Worm (Caenorhabditis elegans) whole organism, mixed stage, embryonic: Measurements from ENCODE around the gene T04F8.2.

Experiments used
- bed-3 ChIP-seq: fragments of 200-800 bp; sonication (Bioruptor generic); optimal IDR thresholded peaks from 3 replicates; lab custom pipeline; 2018; ENCODE audit warnings: mild to moderate bottlenecking, missing genetic modification characterization, moderate library complexity, missing compliant biosample characterization
- ceh-39 ChIP-seq: fragments of 150-350 bp; optimal IDR thresholded peaks from 2 replicates; lab custom pipeline; 2014; ENCODE audit warnings: missing biosample characterization, missing genetic modification characterization
- ceh-43 ChIP-seq: fragments of 200-800 bp; sonication (Bioruptor generic); optimal IDR thresholded peaks from 2 replicates; lab custom pipeline; 2018; ENCODE audit warnings: mild to moderate bottlenecking, missing genetic modification characterization, moderate library complexity, missing compliant biosample characterization
- ceh-83 ChIP-seq: fragments of 200-800 bp; sonication (Bioruptor generic); optimal IDR thresholded peaks from 2 replicates; lab custom pipeline; 2018; ENCODE audit warnings: mild to moderate bottlenecking, missing genetic modification characterization, missing compliant biosample characterization
- drap-1 ChIP-seq: fragments of 200-800 bp; sonication (Bioruptor generic); optimal IDR thresholded peaks from 3 replicates; lab custom pipeline; 2018; ENCODE audit warnings: mild to moderate bottlenecking, missing genetic modification characterization, missing compliant biosample characterization
- elt-1 ChIP-seq: sonication (generic microtip); optimal IDR thresholded peaks from 2 replicates; lab custom pipeline; 2017; ENCODE audit warnings: missing genetic modification characterization, mild to moderate bottlenecking, missing compliant biosample characterization, antibody characterized with exemption, moderate library complexity, borderline replicate concordance; ENCODE audit not compliant: insufficient read depth
- lin-13 ChIP-seq: fragments of 150-350 bp; optimal IDR thresholded peaks from 2 replicates; lab custom pipeline; 2014; ENCODE audit warnings: missing biosample characterization, missing genetic modification characterization
- mab-5 ChIP-seq: fragments of 150-350 bp; optimal IDR thresholded peaks from 2 replicates; lab custom pipeline; 2014; ENCODE audit warnings: missing biosample characterization, missing genetic modification characterization
- mep-1 ChIP-seq: fragments of 150-350 bp; optimal IDR thresholded peaks from 2 replicates; lab custom pipeline; 2017; ENCODE audit warnings: missing biosample characterization, missing genetic modification reagents, missing genetic modification characterization, inconsistent platforms
- nhr-237 ChIP-seq: fragments of 150-350 bp; optimal IDR thresholded peaks from 2 replicates; lab custom pipeline; 2014; ENCODE audit warnings: missing biosample characterization, missing genetic modification characterization
- snpc-4 ChIP-seq: fragments of 150-350 bp; optimal IDR thresholded peaks from 2 replicates; lab custom pipeline; 2014; ENCODE audit warnings: missing biosample characterization, missing genetic modification characterization
- tbx-8 ChIP-seq: fragments of 200-800 bp; sonication (Bioruptor generic); optimal IDR thresholded peaks from 2 replicates; lab custom pipeline; 2018; ENCODE audit warnings: mild to moderate bottlenecking, missing genetic modification characterization, moderate library complexity, missing compliant biosample characterization

DNA sequence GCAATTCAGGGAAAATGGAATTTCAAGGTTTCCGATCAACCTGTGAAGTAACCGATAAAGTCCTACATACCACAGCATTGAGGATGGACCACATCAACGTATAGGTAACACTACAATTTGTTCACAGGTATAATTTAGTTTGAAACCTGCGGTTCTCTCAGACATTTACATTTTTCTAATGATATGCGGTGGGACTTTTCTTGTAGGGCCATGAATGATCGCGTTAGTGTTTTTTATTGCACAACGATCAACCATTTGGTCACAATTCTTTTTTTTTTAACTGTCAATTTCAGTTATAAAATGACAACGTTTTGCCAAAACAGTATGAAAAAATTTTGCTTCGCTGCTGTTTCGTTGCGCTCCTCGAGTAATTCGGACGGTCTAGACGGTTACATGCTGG, 40.3 kb upstream of the T04F8.2 start, which contains the start of gene C44C10.12:
- no peak for TF ChIP-seq tbx-8
- no peak for TF ChIP-seq nhr-237 (tag; lab: Kevin White, UChicago)
- TF ChIP-seq elt-1 (tag; lab: Kevin White, UChicago): no peak
- TF ChIP-seq bed-3: no peak
- no peak for TF ChIP-seq ceh-39 (tag; lab: Kevin White, UChicago)
- no peak for TF ChIP-seq snpc-4 (tag; lab: Kevin White, UChicago)
- TF ChIP-seq ceh-83: no peak
- TF ChIP-seq mab-5 (tag; lab: Kevin White, UChicago): no peak
- no peak for TF ChIP-seq drap-1 (GFP tag; lab: Kevin White, UChicago)
- no peak for TF ChIP-seq ceh-43 (GFP tag; lab: Kevin White, UChicago)
- TF ChIP-seq lin-13 (tag; lab: Kevin White, UChicago): no peak
- no peak for TF ChIP-seq mep-1 (tag; lab: Kevin White, UChicago)
